Worm (Caenorhabditis elegans) whole organism, L3 larva: ENCODE data around the gene srw-120.
"Not testable (repeated sequence)": the region's sequence is repeated elsewhere in the genome, so short reads cannot be mapped to it uniquely, and the experiment has no call there.

Experiments used
- R02D3.7 ChIP-seq: fragments of 150-350 bp; optimal IDR thresholded peaks from 2 replicates; lab custom pipeline; 2014; ENCODE audit warnings: missing biosample characterization, missing genetic modification characterization
- ZK546.5 ChIP-seq: sonication (generic microtip); optimal IDR thresholded peaks from 2 replicates; lab custom pipeline; 2017; ENCODE audit warnings: missing biosample characterization, missing genetic modification characterization
- aly-2 ChIP-seq: fragments of 150-350 bp; optimal IDR thresholded peaks from 2 replicates; lab custom pipeline; 2014; ENCODE audit warnings: missing biosample characterization, missing genetic modification characterization
- ama-1 ChIP-seq: fragments of 150-350 bp; optimal IDR thresholded peaks from 2 replicates; lab custom pipeline; 2018
- ceh-16 ChIP-seq: sonication (generic microtip); optimal IDR thresholded peaks from 2 replicates; lab custom pipeline; 2017; ENCODE audit warnings: missing biosample characterization, missing genetic modification characterization
- ceh-82 ChIP-seq: fragments of 150-350 bp; optimal IDR thresholded peaks from 2 replicates; lab custom pipeline; 2014; ENCODE audit warnings: missing biosample characterization, missing genetic modification characterization
- ceh-9 ChIP-seq: sonication (generic microtip); optimal IDR thresholded peaks from 2 replicates; lab custom pipeline; 2018; ENCODE audit warnings: missing biosample characterization, missing genetic modification characterization
- egl-27 ChIP-seq: sonication (generic microtip); optimal IDR thresholded peaks from 4 replicates; lab custom pipeline; 2017; ENCODE audit warnings: missing biosample characterization, missing genetic modification reagents, missing genetic modification characterization
- egl-5 ChIP-seq: fragments of 150-350 bp; optimal IDR thresholded peaks from 2 replicates; lab custom pipeline; 2017; ENCODE audit warnings: missing biosample characterization, missing genetic modification reagents, missing genetic modification characterization, inconsistent platforms
- elt-1 ChIP-seq: fragments of 150-350 bp; optimal IDR thresholded peaks from 2 replicates; lab custom pipeline; 2014; ENCODE audit warnings: missing biosample characterization, missing genetic modification characterization
- elt-2 ChIP-seq: sonication (generic microtip); optimal IDR thresholded peaks from 2 replicates; lab custom pipeline; 2016; ENCODE audit warnings: missing genetic modification reagents, mild to moderate bottlenecking, missing genetic modification characterization, missing compliant biosample characterization
- elt-3 ChIP-seq, 3 experiments: fragments of 150-350 bp in 1 of 3; sonication (generic microtip) in 2 of 3; optimal IDR thresholded peaks; 2 replicates in 2 of 3; 4 replicates in 1 of 3; lab custom pipeline; 2014 to 2017; ENCODE audit warnings: missing biosample characterization in 3 of 3, missing genetic modification characterization in 3 of 3
- eor-1 ChIP-seq, 2 experiments: fragments of 150-350 bp; optimal IDR thresholded peaks; 2 replicates each; lab custom pipeline; 2014 to 2018; ENCODE audit warnings: missing biosample characterization in 2 of 2, missing genetic modification characterization in 2 of 2
- fkh-10 ChIP-seq: sonication (generic microtip); optimal IDR thresholded peaks from 2 replicates; lab custom pipeline; 2017; ENCODE audit warnings: missing biosample characterization, missing genetic modification reagents, missing genetic modification characterization
- fkh-2 ChIP-seq: fragments of 150-350 bp; optimal IDR thresholded peaks from 2 replicates; lab custom pipeline; 2014; ENCODE audit warnings: missing biosample characterization, missing genetic modification reagents, missing genetic modification characterization
- fos-1 ChIP-seq: fragments of 150-350 bp; optimal IDR thresholded peaks from 2 replicates; lab custom pipeline; 2014; ENCODE audit warnings: missing biosample characterization, missing genetic modification characterization
- jun-1 ChIP-seq: fragments of 150-350 bp; optimal IDR thresholded peaks from 2 replicates; lab custom pipeline; 2014; ENCODE audit warnings: missing biosample characterization, missing genetic modification reagents, missing genetic modification characterization
- lin-15B ChIP-seq: fragments of 150-350 bp; optimal IDR thresholded peaks from 2 replicates; lab custom pipeline; 2014; ENCODE audit warnings: missing biosample characterization, missing genetic modification characterization
- lin-39 ChIP-seq: fragments of 150-350 bp; optimal IDR thresholded peaks from 2 replicates; lab custom pipeline; 2018; ENCODE audit warnings: missing biosample characterization, missing genetic modification reagents, missing genetic modification characterization
- lsy-12 ChIP-seq: sonication (generic microtip); optimal IDR thresholded peaks from 2 replicates; lab custom pipeline; 2016; ENCODE audit warnings: mild to moderate bottlenecking, missing genetic modification characterization, missing compliant biosample characterization
- nfya-1 ChIP-seq: sonication (generic microtip); optimal IDR thresholded peaks from 2 replicates; lab custom pipeline; 2017; ENCODE audit warnings: missing genetic modification characterization, mild to moderate bottlenecking, missing compliant biosample characterization, antibody characterized with exemption, moderate library complexity; ENCODE audit not compliant: insufficient read depth
- nhr-11 ChIP-seq: fragments of 150-350 bp; optimal IDR thresholded peaks from 2 replicates; lab custom pipeline; 2014; ENCODE audit warnings: missing biosample characterization, missing genetic modification characterization
- nhr-12 ChIP-seq: fragments of 150-350 bp; optimal IDR thresholded peaks from 2 replicates; lab custom pipeline; 2014; ENCODE audit warnings: missing biosample characterization, missing genetic modification characterization
- nhr-237 ChIP-seq: fragments of 150-350 bp; optimal IDR thresholded peaks from 2 replicates; lab custom pipeline; 2014; ENCODE audit warnings: missing biosample characterization, missing genetic modification characterization
- nhr-43 ChIP-seq: sonication (generic microtip); optimal IDR thresholded peaks from 2 replicates; lab custom pipeline; 2016; ENCODE audit warnings: mild to moderate bottlenecking, missing genetic modification characterization, missing compliant biosample characterization; ENCODE audit not compliant: poor library complexity, severe bottlenecking
- nhr-67 ChIP-seq: fragments of 150-350 bp; optimal IDR thresholded peaks from 2 replicates; lab custom pipeline; 2014; ENCODE audit warnings: missing biosample characterization, missing genetic modification characterization
- nhr-76 ChIP-seq: fragments of 150-350 bp; sonication (generic microtip); optimal IDR thresholded peaks from 5 replicates; lab custom pipeline; 2014; ENCODE audit warnings: missing biosample characterization, missing genetic modification characterization
- nhr-77 ChIP-seq: fragments of 150-350 bp; optimal IDR thresholded peaks from 2 replicates; lab custom pipeline; 2014; ENCODE audit warnings: missing biosample characterization, missing genetic modification characterization
- pha-4 ChIP-seq: fragments of 150-350 bp; optimal IDR thresholded peaks from 2 replicates; lab custom pipeline; 2014; ENCODE audit warnings: missing biosample characterization, missing genetic modification reagents, missing genetic modification characterization
- pqm-1 ChIP-seq: fragments of 150-350 bp; optimal IDR thresholded peaks from 2 replicates; lab custom pipeline; 2017; ENCODE audit warnings: missing biosample characterization, missing genetic modification characterization, inconsistent platforms
- skn-1 ChIP-seq: fragments of 150-350 bp; optimal IDR thresholded peaks from 2 replicates; lab custom pipeline; 2014; ENCODE audit warnings: missing biosample characterization, missing genetic modification characterization
- snpc-4 ChIP-seq: fragments of 150-350 bp; optimal IDR thresholded peaks from 2 replicates; lab custom pipeline; 2014; ENCODE audit warnings: missing biosample characterization, missing genetic modification characterization
- tbx-2 ChIP-seq: sonication (generic microtip); optimal IDR thresholded peaks from 2 replicates; lab custom pipeline; 2016; ENCODE audit warnings: mild to moderate bottlenecking, missing genetic modification characterization, missing compliant biosample characterization
- unc-39 ChIP-seq: sonication (generic microtip); optimal IDR thresholded peaks from 4 replicates; lab custom pipeline; 2017; ENCODE audit warnings: missing biosample characterization, missing genetic modification characterization
- unc-62 ChIP-seq: fragments of 150-350 bp; sonication (generic microtip); optimal IDR thresholded peaks from 4 replicates; lab custom pipeline; 2014; ENCODE audit warnings: missing biosample characterization, missing genetic modification reagents, missing genetic modification characterization
- zag-1 ChIP-seq: fragments of 150-350 bp; optimal IDR thresholded peaks from 2 replicates; lab custom pipeline; 2014; ENCODE audit warnings: missing biosample characterization, missing genetic modification characterization
- ztf-11 ChIP-seq: fragments of 150-350 bp; optimal IDR thresholded peaks from 2 replicates; lab custom pipeline; 2014; ENCODE audit warnings: missing biosample characterization, missing genetic modification characterization
- ztf-4 ChIP-seq: fragments of 150-350 bp; optimal IDR thresholded peaks from 2 replicates; lab custom pipeline; 2014; ENCODE audit warnings: missing biosample characterization, missing genetic modification characterization

The srw-120 gene

ce11 chrV:2976287-2976686, 19.7 kb downstream of the srw-120 start, which contains the start of gene srw-124:
srw-124 (plus strand) TSS chrV:2976587.
- TF ChIP-seq ama-1 (lab: Kevin White, UChicago) (no peak), aly-2 (tag; lab: Kevin White, UChicago) (no peak), fkh-10 (GFP tag; lab: Kevin White, UChicago) (no peak), eor-1 (tag; optimal IDR thresholded peaks at IDR 0.05; lab: Kevin White, UChicago) (no peak), jun-1 (tag; lab: Kevin White, UChicago) (no peak), lin-15B (no peak), egl-5 (tag; lab: Kevin White, UChicago) (no peak), zag-1 (tag; lab: Kevin White, UChicago) (no peak), unc-62 (GFP tag; lab: Kevin White, UChicago) (no peak), fkh-2 (no peak), ceh-9 (tag; lab: Kevin White, UChicago) (no peak), snpc-4 (tag; lab: Kevin White, UChicago) (no peak), tbx-2 (no peak), ceh-16 (tag; lab: Kevin White, UChicago) (no peak), pqm-1 (tag; lab: Kevin White, UChicago) (no peak), egl-27 (tag; lab: Kevin White, UChicago) (no peak), nhr-67 (tag; lab: Kevin White, UChicago) (no peak), fos-1 (tag; lab: Kevin White, UChicago) (no peak), nhr-77 (tag; lab: Kevin White, UChicago) (no peak)

- not testable (repeated sequence) for TF ChIP-seq skn-1, ztf-11, zag-1 (tag; lab: Kevin White, UChicago)
These were observed 20.7 kb downstream of the srw-120 start, which contains the start of gene srw-123 for ce11 chrV:2975285-2975684. srw-123 (minus strand) TSS chrV:2975385.

ce11 chrV:2971307-2971999, 24.6 kb downstream of the srw-120 start, which contains the start of gene srw-129:
srw-129 (plus strand) TSS chrV:2971949.
- TF ChIP-seq unc-39 (no peak), zag-1 (tag; lab: Kevin White, UChicago) (no peak), R02D3.7 (tag; lab: Kevin White, UChicago) (no peak), snpc-4 (tag; lab: Kevin White, UChicago) (no peak), ztf-4 (no peak), nhr-76 (tag; lab: Kevin White, UChicago) (no peak), ceh-9 (tag; lab: Kevin White, UChicago) (no peak), elt-2 (tag; lab: Kevin White, UChicago) (no peak), nhr-237 (no peak), ama-1 (lab: Kevin White, UChicago) (no peak), nfya-1 (tag; lab: Kevin White, UChicago) (no peak), eor-1 (tag; optimal IDR thresholded peaks at IDR 0.05; lab: Kevin White, UChicago) (no peak), ceh-16 (tag; lab: Kevin White, UChicago) (no peak), lsy-12 (tag; lab: Kevin White, UChicago) (no peak), egl-27 (tag; lab: Kevin White, UChicago) (no peak), elt-1 (tag; lab: Kevin White, UChicago) (no peak), elt-3 (tag; optimal IDR thresholded peaks at IDR 0.05; lab: Kevin White, UChicago) (no peak), nhr-67 (tag; lab: Kevin White, UChicago) (no peak), jun-1 (tag; lab: Kevin White, UChicago) (no peak), ztf-11 (tag; lab: Kevin White, UChicago) (no peak)

- TF ChIP-seq ceh-82 (no peak), nhr-237 (no peak), nhr-12 (no peak), unc-62 (GFP tag; lab: Kevin White, UChicago) (no peak), ama-1 (lab: Kevin White, UChicago) (no peak), ztf-4 (no peak), zag-1 (tag; lab: Kevin White, UChicago) (no peak), nhr-11 (tag; lab: Kevin White, UChicago) (no peak), egl-27 (tag; lab: Kevin White, UChicago) (no peak), ZK546.5 (tag; lab: Kevin White, UChicago) (no peak), nhr-43 (tag; lab: Kevin White, UChicago) (no peak), lin-39 (tag; lab: Kevin White, UChicago) (no peak), fos-1 (tag; lab: Kevin White, UChicago) (no peak), nhr-76 (tag; lab: Kevin White, UChicago) (no peak), snpc-4 (tag; lab: Kevin White, UChicago) (no peak), pha-4 (tag; lab: Kevin White, UChicago) (no peak)
- TF ChIP-seq, all 47 proteins: peak for 0
These were observed 31.2 kb downstream of the srw-120 start, which contains the start of gene srh-88 for ce11 chrV:2964786-2965185. srh-88 (minus strand) TSS chrV:2964886.
